Fruit fly (Drosophila melanogaster): ENCODE results near the gene eIF4H2.

Gene eIF4H2

dm6 chr3R:30714395-30714794 is 11.5 kb upstream of the eIF4H2 start:
- TF ChIP-seq Hr78 (GFP tag; optimal IDR thresholded peaks at IDR 0.05) = no peak
- no peak for TF ChIP-seq fru (GFP tag; optimal IDR thresholded peaks at IDR 0.05)
- TF ChIP-seq Myc (optimal IDR thresholded peaks at IDR 0.05) = no peak
- TF ChIP-seq Jra (GFP tag; optimal IDR thresholded peaks at IDR 0.05) = no peak
- no peak for TF ChIP-seq Hr83 (GFP tag; optimal IDR thresholded peaks at IDR 0.05; ENCODE audit: poor library complexity, severe bottlenecking)
- no peak for TF ChIP-seq psq (GFP tag; optimal IDR thresholded peaks at IDR 0.05)
- no peak for TF ChIP-seq Hnf4 (GFP tag; optimal IDR thresholded peaks at IDR 0.05)
- TF ChIP-seq dsf (GFP tag; optimal IDR thresholded peaks at IDR 0.05; ENCODE audit: borderline replicate concordance) = no peak
- no peak for TF ChIP-seq jim (GFP tag; optimal IDR thresholded peaks at IDR 0.05)
- TF ChIP-seq Mio (GFP tag; optimal IDR thresholded peaks at IDR 0.05) = no peak
- TF ChIP-seq dl (GFP tag; optimal IDR thresholded peaks at IDR 0.05; ENCODE audit: insufficient read depth in 1 of 2, partially characterized antibody in 2 of 2) = no peak
- TF ChIP-seq pan (optimal IDR thresholded peaks at IDR 0.05) = no peak

- TF ChIP-seq CG9705 (GFP tag; optimal IDR thresholded peaks at IDR 0.05) (no peak), jim (GFP tag; optimal IDR thresholded peaks at IDR 0.05) (no peak), Abd-B (GFP tag; optimal IDR thresholded peaks at IDR 0.05) (no peak), CrebA (GFP tag; optimal IDR thresholded peaks at IDR 0.05; ENCODE audit: borderline replicate concordance) (no peak), dsf (GFP tag; optimal IDR thresholded peaks at IDR 0.05; ENCODE audit: borderline replicate concordance) (no peak), pan (optimal IDR thresholded peaks at IDR 0.05) (no peak), Hr83 (GFP tag; optimal IDR thresholded peaks at IDR 0.05; ENCODE audit: poor library complexity, severe bottlenecking) (no peak), CG32264 (GFP tag; optimal IDR thresholded peaks at IDR 0.05) (no peak)
These were observed 7.4 kb upstream of the eIF4H2 start for dm6 chr3R:30718442-30718841.

- TF ChIP-seq pan (optimal IDR thresholded peaks at IDR 0.05) = no peak
- no peak for TF ChIP-seq Rel (GFP tag; optimal IDR thresholded peaks at IDR 0.05)
- no peak for TF ChIP-seq Rel (tag; optimal IDR thresholded peaks at IDR 0.05)
- TF ChIP-seq sage (GFP tag; optimal IDR thresholded peaks at IDR 0.05) = no peak
- no peak for TF ChIP-seq Myc (optimal IDR thresholded peaks at IDR 0.05)
- no peak for TF ChIP-seq CG9705 (GFP tag; optimal IDR thresholded peaks at IDR 0.05)
- no peak for TF ChIP-seq GATAd (GFP tag; optimal IDR thresholded peaks at IDR 0.05)
- no peak for TF ChIP-seq Hr83 (GFP tag; optimal IDR thresholded peaks at IDR 0.05; ENCODE audit: poor library complexity, severe bottlenecking)
- no peak for TF ChIP-seq foxo (GFP tag; optimal IDR thresholded peaks at IDR 0.05)
- TF ChIP-seq Hnf4 (GFP tag; optimal IDR thresholded peaks at IDR 0.05) = no peak
- TF ChIP-seq Hr78 (GFP tag; optimal IDR thresholded peaks at IDR 0.05) = no peak
- no peak for TF ChIP-seq lola (GFP tag; optimal IDR thresholded peaks at IDR 0.05)
These were observed 4.5 kb upstream of the eIF4H2 start for dm6 chr3R:30721215-30721862.

dm6 chr3R:30722374-30722773 is 3.5 kb upstream of the eIF4H2 start:
- TF ChIP-seq Hnf4 (GFP tag; optimal IDR thresholded peaks at IDR 0.05) = no peak
- no peak for TF ChIP-seq sv (GFP tag; optimal IDR thresholded peaks at IDR 0.05)
- no peak for TF ChIP-seq Hr83 (GFP tag; optimal IDR thresholded peaks at IDR 0.05; ENCODE audit: poor library complexity, severe bottlenecking)

dm6 chr3R:30729013-30729412 is 3.1 kb downstream of the eIF4H2 start:
- TF ChIP-seq GATAd (GFP tag; optimal IDR thresholded peaks at IDR 0.05) (no peak), Rel (GFP tag; optimal IDR thresholded peaks at IDR 0.05) (no peak), Rel (tag; optimal IDR thresholded peaks at IDR 0.05) (no peak), HLH106 (tag; optimal IDR thresholded peaks at IDR 0.05) (no peak), foxo (GFP tag; optimal IDR thresholded peaks at IDR 0.05) (peak in 1 of 2 experiments; percentile 2)

- TF ChIP-seq psq (GFP tag; optimal IDR thresholded peaks at IDR 0.05) = no peak
- TF ChIP-seq CrebA (GFP tag; optimal IDR thresholded peaks at IDR 0.05; ENCODE audit: borderline replicate concordance) = no peak
These were observed 5.2 kb downstream of the eIF4H2 start, which contains the start of gene CG11313 for dm6 chr3R:30731065-30731464. CG11313 (minus strand) TSS chr3R:30731165.

- TF ChIP-seq Hr83 (GFP tag; optimal IDR thresholded peaks at IDR 0.05; ENCODE audit: poor library complexity, severe bottlenecking) (no peak), foxo (GFP tag; optimal IDR thresholded peaks at IDR 0.05) (peak in 1 of 2 experiments; percentile 34), h (GFP tag; optimal IDR thresholded peaks at IDR 0.05) (peak; percentile 21)
These were observed 7.2 kb downstream of the eIF4H2 start for dm6 chr3R:30733081-30733480.

All from whole organism, wandering third instar larva.